Worm (Caenorhabditis elegans) whole organism, L4 larva: Measurements from ENCODE around the gene metl-6.
A peak's percentile ranks its signal among the peaks of the same experiment; 100 is the strongest.

Experiments
- D1046.2 ChIP-seq: fragments of 200-800 bp; sonication (Bioruptor generic); IDR thresholded peaks from 2 replicates; pipeline ENCODE4 v1.3.6; 2022; ENCODE audit warnings: missing genetic modification characterization, missing compliant biosample characterization
- F26F4.8 ChIP-seq: fragments of 200-800 bp; sonication (Bioruptor generic); conservative IDR thresholded peaks from 2 replicates; pipeline ENCODE4 v1.3.6; 2022; ENCODE audit warnings: missing genetic modification characterization, missing compliant biosample characterization
- T20F7.1 ChIP-seq: fragments of 200-800 bp; sonication (Bioruptor generic); optimal IDR thresholded peaks from 2 replicates; lab custom pipeline; 2018; ENCODE audit warnings: mild to moderate bottlenecking, missing genetic modification characterization, missing compliant biosample characterization
- aha-1 ChIP-seq: fragments of 150-350 bp; peaks from one replicate; lab custom pipeline; 2014; ENCODE audit warnings: missing biosample characterization, missing genetic modification characterization
- ceh-28 ChIP-seq: fragments of 150-350 bp; optimal IDR thresholded peaks from 2 replicates; lab custom pipeline; 2014; ENCODE audit warnings: missing biosample characterization, missing genetic modification reagents, missing genetic modification characterization
- ceh-44 ChIP-seq: fragments of 200-800 bp; sonication (Bioruptor generic); IDR thresholded peaks from 2 replicates; pipeline ENCODE4 v1.3.6; 2022; ENCODE audit warnings: missing genetic modification reagents, missing genetic modification characterization, missing compliant biosample characterization
- ceh-62 ChIP-seq: sonication (generic microtip); optimal IDR thresholded peaks from 2 replicates; lab custom pipeline; 2017; ENCODE audit warnings: missing biosample characterization, missing genetic modification characterization
- ctbp-1 ChIP-seq: fragments of 200-800 bp; sonication (Bioruptor generic); IDR thresholded peaks from 2 replicates; pipeline ENCODE4 v1.3.6; 2022; ENCODE audit warnings: missing genetic modification reagents, missing genetic modification characterization, missing compliant biosample characterization
- daf-12 ChIP-seq: fragments of 150-350 bp; optimal IDR thresholded peaks from 2 replicates; lab custom pipeline; 2014; ENCODE audit warnings: missing biosample characterization, missing genetic modification reagents, missing genetic modification characterization
- daf-16 ChIP-seq, 3 experiments: sonication (generic microtip); optimal IDR thresholded peaks; 2 replicates each; lab custom pipeline; 2016 to 2017; ENCODE audit warnings: missing genetic modification characterization in 3 of 3, missing genetic modification reagents in 3 of 3, mild to moderate bottlenecking in 2 of 3, missing compliant biosample characterization in 2 of 3, missing biosample characterization in 1 of 3, moderate library complexity in 1 of 3
- daf-19 ChIP-seq: fragments of 200-800 bp; sonication (Bioruptor generic); conservative IDR thresholded peaks from 2 replicates; pipeline ENCODE4 v1.3.6; 2022; ENCODE audit warnings: missing genetic modification characterization, missing compliant biosample characterization
- dmd-6 ChIP-seq: fragments of 200-800 bp; sonication (Bioruptor generic); IDR thresholded peaks from 2 replicates; pipeline ENCODE4 v1.3.6; 2022; ENCODE audit warnings: missing genetic modification reagents, missing genetic modification characterization, missing compliant biosample characterization
- dmd-8 ChIP-seq: fragments of 200-800 bp; sonication (Bioruptor generic); IDR thresholded peaks from 2 replicates; pipeline ENCODE4 v1.3.6; 2022; ENCODE audit warnings: missing genetic modification characterization, missing compliant biosample characterization
- dpl-1 ChIP-seq: fragments of 150-350 bp; optimal IDR thresholded peaks from 2 replicates; lab custom pipeline; 2014; ENCODE audit warnings: missing biosample characterization, missing genetic modification reagents, missing genetic modification characterization
- dve-1 ChIP-seq: sonication (generic microtip); optimal IDR thresholded peaks from 2 replicates; lab custom pipeline; 2017; ENCODE audit warnings: antibody characterized with exemption, mild to moderate bottlenecking, missing genetic modification characterization, missing compliant biosample characterization; ENCODE audit not compliant: insufficient read depth
- egl-43 ChIP-seq: fragments of 200-800 bp; sonication (Bioruptor generic); IDR thresholded peaks from 2 replicates; pipeline ENCODE4 v1.3.6; 2022; ENCODE audit warnings: missing genetic modification reagents, missing genetic modification characterization, missing compliant biosample characterization
- fkh-10 ChIP-seq: fragments of 150-350 bp; optimal IDR thresholded peaks from 2 replicates; lab custom pipeline; 2014; ENCODE audit warnings: missing biosample characterization, missing genetic modification reagents, missing genetic modification characterization
- fos-1 ChIP-seq: fragments of 150-350 bp; optimal IDR thresholded peaks from 2 replicates; lab custom pipeline; 2014; ENCODE audit warnings: missing biosample characterization, missing genetic modification characterization
- gei-8 ChIP-seq: fragments of 200-800 bp; sonication (Bioruptor generic); optimal IDR thresholded peaks from 2 replicates; lab custom pipeline; 2018; ENCODE audit warnings: mild to moderate bottlenecking, missing genetic modification characterization, missing compliant biosample characterization
- hlh-11 ChIP-seq: fragments of 200-800 bp; sonication (Bioruptor generic); optimal IDR thresholded peaks from 2 replicates; lab custom pipeline; 2018; ENCODE audit warnings: mild to moderate bottlenecking, missing genetic modification characterization, missing compliant biosample characterization
- lin-13 ChIP-seq: fragments of 150-350 bp; optimal IDR thresholded peaks from 2 replicates; lab custom pipeline; 2014; ENCODE audit warnings: missing biosample characterization, missing genetic modification reagents, missing genetic modification characterization
- lsy-2 ChIP-seq, 2 experiments: fragments of 150-350 bp in 1 of 2; sonication (generic microtip) in 1 of 2; optimal IDR thresholded peaks; 2 replicates each; lab custom pipeline; 2014 to 2017; ENCODE audit warnings: missing biosample characterization in 2 of 2, missing genetic modification characterization in 2 of 2
- mdl-1 ChIP-seq, 2 experiments: fragments of 150-350 bp in 1 of 2; sonication (generic microtip) in 1 of 2; optimal IDR thresholded peaks; 2 replicates each; lab custom pipeline; 2014 to 2017; ENCODE audit warnings: missing biosample characterization in 2 of 2, missing genetic modification characterization in 2 of 2
- mep-1 ChIP-seq: fragments of 150-350 bp; sonication (generic microtip); optimal IDR thresholded peaks from 3 replicates; lab custom pipeline; 2014; ENCODE audit warnings: missing biosample characterization, missing genetic modification characterization
- mes-2 ChIP-seq: sonication (generic microtip); optimal IDR thresholded peaks from 2 replicates; lab custom pipeline; 2016; ENCODE audit warnings: missing genotype, mild to moderate bottlenecking, missing genetic modification characterization, missing compliant biosample characterization; ENCODE audit not compliant: poor library complexity, severe bottlenecking
- nhr-10 ChIP-seq: fragments of 150-350 bp; optimal IDR thresholded peaks from 2 replicates; lab custom pipeline; 2014; ENCODE audit warnings: missing biosample characterization, missing genetic modification characterization
- nhr-25 ChIP-seq: sonication (generic microtip); optimal IDR thresholded peaks from 2 replicates; lab custom pipeline; 2017; ENCODE audit warnings: missing genetic modification characterization, mild to moderate bottlenecking, missing compliant biosample characterization, antibody characterized with exemption, moderate library complexity, borderline replicate concordance; ENCODE audit not compliant: insufficient read depth
- nhr-28 ChIP-seq: fragments of 150-350 bp; optimal IDR thresholded peaks from 2 replicates; lab custom pipeline; 2014; ENCODE audit warnings: missing biosample characterization, missing genetic modification characterization
- nhr-41 ChIP-seq: fragments of 200-800 bp; sonication (Bioruptor generic); IDR thresholded peaks from 2 replicates; pipeline ENCODE4 v1.3.6; 2022; ENCODE audit warnings: missing genetic modification reagents, missing genetic modification characterization, missing compliant biosample characterization
- nhr-42 ChIP-seq: fragments of 200-800 bp; sonication (Bioruptor generic); IDR thresholded peaks from 2 replicates; pipeline ENCODE4 v1.3.6; 2022; ENCODE audit warnings: missing genetic modification characterization, missing compliant biosample characterization
- nhr-6 ChIP-seq: fragments of 150-350 bp; optimal IDR thresholded peaks from 2 replicates; lab custom pipeline; 2014; ENCODE audit warnings: missing biosample characterization, missing genetic modification characterization
- nhr-77 ChIP-seq: fragments of 150-350 bp; optimal IDR thresholded peaks from 2 replicates; lab custom pipeline; 2014; ENCODE audit warnings: missing biosample characterization, missing genetic modification characterization
- pha-4 ChIP-seq, 2 experiments: fragments of 150-350 bp in 1 of 2; fragments of 200-800 bp in 1 of 2; sonication (Bioruptor generic) in 1 of 2; IDR thresholded peaks in 1 of 2; optimal IDR thresholded peaks in 1 of 2; 2 replicates each; pipeline versions ENCODE4 v1.3.6 to Lab custom; 2014 to 2022; ENCODE audit warnings: missing genetic modification characterization in 2 of 2, missing genetic modification reagents in 2 of 2, missing biosample characterization in 1 of 2, missing compliant biosample characterization in 1 of 2
- php-3 ChIP-seq: fragments of 200-800 bp; sonication (Bioruptor generic); IDR thresholded peaks from 2 replicates; pipeline ENCODE4 v1.3.6; 2022; ENCODE audit warnings: missing genetic modification reagents, missing genetic modification characterization, missing compliant biosample characterization
- pqm-1 ChIP-seq: sonication (generic microtip); optimal IDR thresholded peaks from 2 replicates; lab custom pipeline; 2017; ENCODE audit warnings: missing biosample characterization, missing genetic modification characterization
- set-16 ChIP-seq: fragments of 200-800 bp; sonication (Bioruptor generic); IDR thresholded peaks from 2 replicates; pipeline ENCODE4 v1.3.6; 2022; ENCODE audit warnings: missing genetic modification reagents, missing genetic modification characterization, missing compliant biosample characterization
- skn-1 ChIP-seq: fragments of 150-350 bp; optimal IDR thresholded peaks from 2 replicates; lab custom pipeline; 2014; ENCODE audit warnings: missing biosample characterization, missing genetic modification characterization
- tag-97 ChIP-seq: fragments of 200-800 bp; sonication (Bioruptor generic); IDR thresholded peaks from 2 replicates; pipeline ENCODE4 v1.3.6; 2022; ENCODE audit warnings: missing genetic modification characterization, missing compliant biosample characterization
- unc-130 ChIP-seq: sonication (generic microtip); optimal IDR thresholded peaks from 2 replicates; lab custom pipeline; 2016; ENCODE audit warnings: missing genetic modification reagents, missing genetic modification characterization, missing compliant biosample characterization
- ztf-7 ChIP-seq: fragments of 150-350 bp; optimal IDR thresholded peaks from 2 replicates; lab custom pipeline; 2014; ENCODE audit warnings: missing biosample characterization, missing genetic modification characterization

The metl-6 gene

DNA sequence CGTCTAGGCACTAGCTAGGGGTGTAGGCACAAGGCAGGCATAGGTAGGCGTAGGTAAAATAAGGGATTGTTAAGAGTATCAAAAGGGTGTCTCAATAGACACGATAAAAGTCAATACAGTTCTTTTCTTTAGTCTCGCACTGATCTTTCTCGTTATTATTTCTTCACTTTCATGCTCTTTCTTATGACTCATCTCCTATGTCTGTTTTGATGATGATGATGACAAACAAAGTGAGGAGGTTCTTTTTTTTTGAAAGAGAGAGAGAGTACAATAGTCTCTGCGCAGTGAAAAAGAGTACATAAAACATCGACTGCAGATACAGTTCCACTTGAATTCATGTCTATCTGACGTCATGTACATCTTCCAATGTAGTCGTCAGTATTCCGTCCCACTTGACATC, 31.6 kb downstream of the metl-6 start:
- TF ChIP-seq aha-1 (tag; lab: Kevin White, UChicago) (peak; percentile 77), fos-1 (tag; lab: Kevin White, UChicago) (no peak), unc-130 (no peak), nhr-28 (no peak), T20F7.1 (GFP tag; lab: Kevin White, UChicago) (no peak), dve-1 (tag; lab: Kevin White, UChicago) (peak; percentile 15), nhr-6 (peak; percentile 32), pha-4 (GFP tag; IDR thresholded peaks at IDR 0.05; lab: Robert Waterston, UW) (no peak), pha-4 (tag; optimal IDR thresholded peaks at IDR 0.05; lab: Kevin White, UChicago) (peak; percentile 33), fkh-10 (GFP tag; lab: Kevin White, UChicago) (no peak), nhr-10 (tag; lab: Kevin White, UChicago) (no peak), egl-43 (GFP tag; lab: Robert Waterston, UW) (no peak)

DNA sequence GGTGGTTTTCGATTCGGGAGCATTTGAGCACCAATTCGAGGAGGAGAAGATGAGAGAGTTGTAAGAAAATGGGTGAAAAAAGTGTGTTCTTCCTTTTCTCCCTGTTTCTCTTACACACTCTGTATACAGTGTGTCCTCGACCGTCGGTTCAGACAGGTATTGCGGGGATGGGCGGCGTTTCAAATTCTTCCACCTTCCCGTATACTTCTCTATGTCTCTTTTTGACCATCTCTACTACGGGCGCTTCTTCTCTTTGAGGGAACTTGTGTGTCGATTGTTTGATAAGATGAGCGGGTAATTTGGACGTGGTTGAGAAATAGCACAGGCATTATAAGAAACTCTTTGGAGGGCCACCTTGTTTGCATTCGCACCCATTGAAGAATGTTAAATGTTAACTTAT, 33.9 kb downstream of the metl-6 start:
- TF ChIP-seq tag-97 (GFP tag; lab: Robert Waterston, UW) (no peak), skn-1 (tag; lab: Kevin White, UChicago) (no peak), lsy-2 (tag; optimal IDR thresholded peaks at IDR 0.05; lab: Kevin White, UChicago) (peak in 1 of 2 experiments; percentile 37), F26F4.8 (GFP tag; lab: Robert Waterston, UW) (no peak), php-3 (GFP tag; lab: Robert Waterston, UW) (no peak), dmd-8 (no peak), gei-8 (no peak), set-16 (no peak), nhr-6 (peak; percentile 44), dve-1 (tag; lab: Kevin White, UChicago) (peak; percentile 62), hlh-11 (tag; lab: Kevin White, UChicago) (peak; percentile 69), mes-2 (tag; lab: Kevin White, UChicago) (peak; percentile 28), ceh-28 (tag; lab: Kevin White, UChicago) (no peak), pqm-1 (tag; lab: Kevin White, UChicago) (peak; percentile 77), dmd-6 (GFP tag; lab: Robert Waterston, UW) (peak; percentile 41; the same call in 1 of the 2 replicates), aha-1 (tag; lab: Kevin White, UChicago) (peak; percentile 2), lin-13 (peak; percentile 77), ctbp-1 (GFP tag; lab: Robert Waterston, UW) (no peak), mep-1 (peak; percentile 33), nhr-42 (GFP tag; lab: Robert Waterston, UW) (no peak), nhr-41 (GFP tag; lab: Robert Waterston, UW) (no peak), T20F7.1 (GFP tag; lab: Kevin White, UChicago) (no peak), pha-4 (GFP tag; IDR thresholded peaks at IDR 0.05; lab: Robert Waterston, UW) (no peak), pha-4 (tag; optimal IDR thresholded peaks at IDR 0.05; lab: Kevin White, UChicago) (peak; percentile 13), ceh-44 (GFP tag; lab: Robert Waterston, UW) (no peak), nhr-77 (tag; lab: Kevin White, UChicago) (peak; percentile 78), daf-12 (tag; lab: Kevin White, UChicago) (no peak), dpl-1 (GFP tag; lab: Kevin White, UChicago) (peak; percentile 42), daf-16 (GFP tag; optimal IDR thresholded peaks at IDR 0.05; lab: Kevin White, UChicago) (no peak), daf-16 (tag; optimal IDR thresholded peaks at IDR 0.05; lab: Kevin White, UChicago) (peak; percentile 57), nhr-28 (peak; percentile 91), ceh-62 (tag; lab: Kevin White, UChicago) (no peak)
- TF ChIP-seq, all 104 proteins: peak for 15

DNA sequence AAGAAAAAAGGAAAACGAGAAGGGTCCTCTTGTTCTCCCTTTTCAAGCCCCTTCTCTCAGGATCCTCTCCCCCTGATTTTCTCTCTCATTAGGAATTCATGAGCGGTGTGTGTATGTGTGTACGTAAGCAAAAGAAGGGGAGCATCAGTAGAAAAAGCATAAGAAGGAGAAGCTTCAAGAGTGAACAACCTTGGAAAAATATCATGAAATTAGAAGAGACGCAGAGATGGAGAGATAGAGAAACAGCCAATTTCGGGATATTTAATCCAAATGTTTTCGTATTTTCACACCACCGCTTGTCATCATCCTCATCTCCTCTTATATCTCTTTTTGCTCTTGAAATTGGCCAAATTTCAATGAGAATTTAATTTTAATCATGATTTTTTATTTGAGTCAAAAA, 38.4 kb downstream of the metl-6 start:
- TF ChIP-seq mdl-1 (tag; optimal IDR thresholded peaks at IDR 0.05; lab: Kevin White, UChicago) (no peak), daf-19 (no peak), D1046.2 (GFP tag; lab: Robert Waterston, UW) (no peak), ztf-7 (tag; lab: Kevin White, UChicago) (no peak), php-3 (GFP tag; lab: Robert Waterston, UW) (no peak), aha-1 (tag; lab: Kevin White, UChicago) (peak; percentile 7), nhr-25 (no peak)
